Fruit fly (Drosophila melanogaster): Measurements from ENCODE around the gene Nxf3.

- TF ChIP-seq CG8478 (optimal IDR thresholded peaks at IDR 0.05) (no peak), CTCF (optimal IDR thresholded peaks at IDR 0.05) (no peak)
These were observed 8.5 kb downstream of the Nxf3 start, which contains the start of the genes CG13738 and Hsc70-1 for dm6 chr3L:13973377-13974111.
